Fruit fly (Drosophila melanogaster) whole organism, wandering third instar larva: Measurements from ENCODE around the gene CG31174.

Experiments
- CG32264 ChIP-seq: fragments of 200-800 bp; sonication (Bioruptor generic); optimal IDR thresholded peaks from 2 replicates; lab custom pipeline; 2016; ENCODE audit warnings: missing biosample characterization, missing genetic modification characterization
- CG9705 ChIP-seq: fragments of 200-800 bp; sonication (Bioruptor generic); optimal IDR thresholded peaks from 2 replicates; lab custom pipeline; 2018; ENCODE audit warnings: missing biosample characterization, mild to moderate bottlenecking, missing genetic modification characterization
- CrebA ChIP-seq: fragments of 200-800 bp; sonication (Bioruptor generic); optimal IDR thresholded peaks from 2 replicates; lab custom pipeline; 2016; ENCODE audit warnings: missing biosample characterization, mild to moderate bottlenecking, missing genetic modification characterization, borderline replicate concordance
- Dfd ChIP-seq: fragments of >200 bp; optimal IDR thresholded peaks from 2 replicates; lab custom pipeline; 2017; ENCODE audit warnings: missing biosample characterization, missing genetic modification characterization
- Dif ChIP-seq: fragments of 200-275, 200-300 bp; sonication (Bioruptor generic); optimal IDR thresholded peaks from 2 replicates; lab custom pipeline; 2018; ENCODE audit warnings: missing biosample characterization, missing genetic modification characterization; ENCODE audit not compliant: partially characterized antibody
- GATAd ChIP-seq: sonication (Bioruptor generic); optimal IDR thresholded peaks from 2 replicates; lab custom pipeline; 2016; ENCODE audit warnings: missing biosample characterization, missing genetic modification characterization
- HLH106 ChIP-seq: fragments of 200-800 bp; optimal IDR thresholded peaks from 3 replicates; lab custom pipeline; 2019; ENCODE audit warnings: missing biosample characterization, mild to moderate bottlenecking, missing genetic modification characterization, moderate library complexity
- Hr78 ChIP-seq: fragments of >200 bp; optimal IDR thresholded peaks from 2 replicates; lab custom pipeline; 2017; ENCODE audit warnings: missing biosample characterization, missing genetic modification characterization
- Hr83 ChIP-seq: fragments of 200-300 bp; sonication (Bioruptor generic); optimal IDR thresholded peaks from 2 replicates; lab custom pipeline; 2016; ENCODE audit warnings: missing biosample characterization, mild to moderate bottlenecking, missing genetic modification characterization, moderate library complexity; ENCODE audit not compliant: poor library complexity, severe bottlenecking
- Jra ChIP-seq: sonication (Bioruptor generic); optimal IDR thresholded peaks from 2 replicates; lab custom pipeline; 2016; ENCODE audit warnings: missing biosample characterization, missing genetic modification characterization
- Mio ChIP-seq: sonication (Bioruptor generic); optimal IDR thresholded peaks from 2 replicates; lab custom pipeline; 2016; ENCODE audit warnings: missing biosample characterization, missing genetic modification characterization
- OdsH ChIP-seq: fragments of 200-800 bp; sonication (Bioruptor generic); optimal IDR thresholded peaks from 2 replicates; lab custom pipeline; 2016; ENCODE audit warnings: missing biosample characterization, mild to moderate bottlenecking, missing genetic modification characterization
- Rel ChIP-seq, 2 experiments: fragments of 200-800 bp; sonication (Bioruptor generic) in 1 of 2; optimal IDR thresholded peaks; 2 replicates in 1 of 2; 3 replicates in 1 of 2; lab custom pipeline; 2016 to 2019; ENCODE audit warnings: mild to moderate bottlenecking in 2 of 2, missing biosample characterization in 2 of 2, missing genetic modification characterization in 2 of 2, moderate library complexity in 1 of 2
- Sp1 ChIP-seq: fragments of 200-800 bp; sonication (Bioruptor generic); optimal IDR thresholded peaks from 3 replicates; lab custom pipeline; 2019; ENCODE audit warnings: missing biosample characterization, mild to moderate bottlenecking, missing genetic modification characterization, moderate library complexity
- Vsx2 ChIP-seq: fragments of 200-300, 225-300 bp; sonication (Bioruptor generic); optimal IDR thresholded peaks from 2 replicates; lab custom pipeline; 2018; ENCODE audit warnings: missing biosample characterization, missing genetic modification characterization; ENCODE audit not compliant: partially characterized antibody
- brk ChIP-seq: fragments of 200-800 bp; sonication (Bioruptor generic); optimal IDR thresholded peaks from 2 replicates; lab custom pipeline; 2016; ENCODE audit warnings: missing biosample characterization, mild to moderate bottlenecking, missing genetic modification characterization
- dmrt93B ChIP-seq: fragments of 200-800 bp; sonication (Bioruptor generic); optimal IDR thresholded peaks from 2 replicates; lab custom pipeline; 2018; ENCODE audit warnings: missing biosample characterization, mild to moderate bottlenecking, missing genetic modification characterization
- ey ChIP-seq: fragments of 200-800 bp; sonication (Bioruptor generic); optimal IDR thresholded peaks from 2 replicates; lab custom pipeline; 2016; ENCODE audit warnings: missing biosample characterization, missing genetic modification characterization
- foxo ChIP-seq, 2 experiments: fragments of 200-800 bp; sonication (Bioruptor generic); optimal IDR thresholded peaks; 2 replicates in 1 of 2; 3 replicates in 1 of 2; lab custom pipeline; 2016 to 2017; ENCODE audit warnings: missing biosample characterization in 2 of 2, missing genetic modification characterization in 2 of 2
- fru ChIP-seq: fragments of 200-800 bp; sonication (Bioruptor generic); optimal IDR thresholded peaks from 3 replicates; lab custom pipeline; 2016; ENCODE audit warnings: missing biosample characterization, mild to moderate bottlenecking, missing genetic modification characterization
- h ChIP-seq: fragments of 200-800 bp; sonication (Bioruptor generic); optimal IDR thresholded peaks from 3 replicates; lab custom pipeline; 2016; ENCODE audit warnings: missing biosample characterization, mild to moderate bottlenecking, missing genetic modification characterization
- pan ChIP-seq: fragments of >200 bp; optimal IDR thresholded peaks from 2 replicates; lab custom pipeline; 2017
- psq ChIP-seq: fragments of 200-800 bp; sonication (Bioruptor generic); optimal IDR thresholded peaks from 3 replicates; lab custom pipeline; 2017; ENCODE audit warnings: missing biosample characterization, mild to moderate bottlenecking, missing genetic modification characterization, moderate library complexity
- rgr ChIP-seq: fragments of 200-800 bp; sonication (Bioruptor generic); optimal IDR thresholded peaks from 3 replicates; lab custom pipeline; 2016; ENCODE audit warnings: missing biosample characterization, mild to moderate bottlenecking, missing genetic modification characterization
- sage ChIP-seq: fragments of 200-800 bp; sonication (Bioruptor generic); optimal IDR thresholded peaks from 2 replicates; lab custom pipeline; 2016; ENCODE audit warnings: missing biosample characterization, mild to moderate bottlenecking, missing genetic modification characterization
- sv ChIP-seq: fragments of 200-800 bp; sonication (Bioruptor generic); optimal IDR thresholded peaks from 3 replicates; lab custom pipeline; 2016; ENCODE audit warnings: missing biosample characterization, missing genetic modification characterization
- tai ChIP-seq: sonication (Bioruptor generic); optimal IDR thresholded peaks from 2 replicates; lab custom pipeline; 2016; ENCODE audit warnings: missing biosample characterization, missing genetic modification characterization
- usp ChIP-seq: fragments of >200 bp; optimal IDR thresholded peaks from 2 replicates; lab custom pipeline; 2017; ENCODE audit warnings: missing biosample characterization, missing genetic modification characterization
- woc ChIP-seq: sonication (Bioruptor generic); optimal IDR thresholded peaks from 2 replicates; lab custom pipeline; 2016; ENCODE audit warnings: missing biosample characterization, mild to moderate bottlenecking, missing genetic modification characterization

Gene CG31174

dm6 chr3R:21825140-21825539, 44.2 kb downstream of the CG31174 start:
- TF ChIP-seq tai (peak; percentile 3), sage (GFP tag; lab: Kevin White, UChicago) (no peak), Sp1 (peak; percentile 16), GATAd (GFP tag; lab: Kevin White, UChicago) (no peak), sv (GFP tag; lab: Kevin White, UChicago) (no peak), pan (lab: Kevin White, UChicago) (no peak), ey (GFP tag; lab: Kevin White, UChicago) (no peak), CG32264 (GFP tag; lab: Kevin White, UChicago) (no peak), Jra (GFP tag; lab: Kevin White, UChicago) (no peak), h (GFP tag; lab: Kevin White, UChicago) (no peak), usp (GFP tag; lab: Kevin White, UChicago) (no peak), OdsH (GFP tag; lab: Kevin White, UChicago) (no peak), CrebA (no peak)

dm6 chr3R:21824407-21825006, 44.8 kb downstream of the CG31174 start:
- peak; percentile 33 for TF ChIP-seq Dif (GFP tag; lab: Kevin White, UChicago)
- peak; percentile 24 for TF ChIP-seq dmrt93B (GFP tag; lab: Kevin White, UChicago)
- TF ChIP-seq foxo (GFP tag; optimal IDR thresholded peaks at IDR 0.05; lab: Kevin White, UChicago): peak in 1 of 2 experiments; percentile 10
- TF ChIP-seq Dfd (GFP tag; lab: Kevin White, UChicago): no peak
- TF ChIP-seq psq (GFP tag; lab: Kevin White, UChicago): peak; percentile 38
- no peak for TF ChIP-seq Hr78 (GFP tag; lab: Kevin White, UChicago)
- peak; percentile 13 for TF ChIP-seq woc

- no peak for TF ChIP-seq Rel (GFP tag; optimal IDR thresholded peaks at IDR 0.05; lab: Kevin White, UChicago)
- TF ChIP-seq Rel (tag; optimal IDR thresholded peaks at IDR 0.05; lab: Kevin White, UChicago): peak; percentile 17
- TF ChIP-seq HLH106 (tag; lab: Kevin White, UChicago): peak; percentile 74
- TF ChIP-seq Sp1: peak; percentile 58
- no peak for TF ChIP-seq usp (GFP tag; lab: Kevin White, UChicago)
- no peak for TF ChIP-seq brk
- TF ChIP-seq Hr78 (GFP tag; lab: Kevin White, UChicago): no peak
- TF ChIP-seq dmrt93B (GFP tag; lab: Kevin White, UChicago): peak; percentile 79
- TF ChIP-seq psq (GFP tag; lab: Kevin White, UChicago): peak; percentile 70
- TF ChIP-seq tai: no peak
- peak; percentile 53 for TF ChIP-seq OdsH (GFP tag; lab: Kevin White, UChicago)
- TF ChIP-seq CG9705 (GFP tag; lab: Kevin White, UChicago): peak; percentile 50
- no peak for TF ChIP-seq CrebA
- peak; percentile 34 for TF ChIP-seq rgr (GFP tag; lab: Kevin White, UChicago)
- TF ChIP-seq h (GFP tag; lab: Kevin White, UChicago): peak; percentile 22
- peak in 1 of 2 experiments; percentile 67 for TF ChIP-seq foxo (GFP tag; optimal IDR thresholded peaks at IDR 0.05; lab: Kevin White, UChicago)
- TF ChIP-seq fru (GFP tag; lab: Kevin White, UChicago): peak; percentile 38
Observed at dm6 chr3R:21823699-21824406, 45.5 kb downstream of the CG31174 start.

- TF ChIP-seq HLH106 (tag; lab: Kevin White, UChicago): peak; percentile 21
- peak; percentile 14 for TF ChIP-seq OdsH (GFP tag; lab: Kevin White, UChicago)
- TF ChIP-seq foxo (GFP tag; optimal IDR thresholded peaks at IDR 0.05; lab: Kevin White, UChicago): no peak
- TF ChIP-seq h (GFP tag; lab: Kevin White, UChicago): peak; percentile 7
- peak; percentile 33 for TF ChIP-seq CrebA
- TF ChIP-seq CG9705 (GFP tag; lab: Kevin White, UChicago): peak; percentile 37
- TF ChIP-seq Dif (GFP tag; lab: Kevin White, UChicago): no peak
- no peak for TF ChIP-seq fru (GFP tag; lab: Kevin White, UChicago)
- no peak for TF ChIP-seq usp (GFP tag; lab: Kevin White, UChicago)
- no peak for TF ChIP-seq rgr (GFP tag; lab: Kevin White, UChicago)
- peak; percentile 35 for TF ChIP-seq Sp1
- no peak for TF ChIP-seq Vsx2 (GFP tag; lab: Kevin White, UChicago)
Observed at dm6 chr3R:21823076-21823475, 46.2 kb downstream of the CG31174 start.

dm6 chr3R:21822562-21822933, 46.8 kb downstream of the CG31174 start, which contains the start of gene CASK:
Gene CASK (minus strand): TSS chr3R:21822674.
- TF ChIP-seq Mio (no peak), rgr (GFP tag; lab: Kevin White, UChicago) (peak; percentile 20), Vsx2 (GFP tag; lab: Kevin White, UChicago) (no peak), dmrt93B (GFP tag; lab: Kevin White, UChicago) (no peak), Rel (GFP tag; optimal IDR thresholded peaks at IDR 0.05; lab: Kevin White, UChicago) (no peak), Rel (tag; optimal IDR thresholded peaks at IDR 0.05; lab: Kevin White, UChicago) (peak; percentile 8), CG32264 (GFP tag; lab: Kevin White, UChicago) (no peak), woc (peak; percentile 27), Hr83 (GFP tag; lab: Kevin White, UChicago) (peak; percentile 3), GATAd (GFP tag; lab: Kevin White, UChicago) (no peak)
